Worm (Caenorhabditis elegans): ENCODE data around the gene btb-10.
"Not testable (repeated sequence)": the region's sequence is repeated elsewhere in the genome, so short reads cannot be mapped to it uniquely, and the experiment has no call there.

btb-10 gene

DNA sequence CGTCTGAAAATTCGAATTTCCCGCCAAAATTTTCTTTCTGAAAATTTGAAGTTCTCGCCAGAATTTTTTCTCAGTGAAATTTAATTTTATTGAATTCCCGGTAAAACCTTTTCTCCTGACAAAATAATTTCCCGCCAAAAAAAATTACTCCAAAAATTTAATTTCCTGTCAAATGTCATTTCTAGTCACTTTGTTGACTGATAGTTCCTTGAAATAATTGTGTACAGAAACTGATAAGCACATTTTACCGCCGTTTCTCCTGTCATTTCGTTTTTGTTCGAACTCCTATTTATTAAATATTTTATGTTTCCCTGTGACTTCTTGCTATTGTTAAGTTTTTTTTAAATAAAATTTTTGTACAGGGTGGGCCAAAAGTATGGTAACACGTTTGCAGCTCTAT, 3.3 kb upstream of the btb-10 start:
- no peak for TF ChIP-seq ztf-23 (GFP tag; IDR thresholded peaks at IDR 0.05)
- TF ChIP-seq flt-1 (GFP tag; IDR thresholded peaks at IDR 0.05): no peak
- no peak for TF ChIP-seq klf-2 (GFP tag; conservative IDR thresholded peaks at IDR 0.05)
- no peak for TF ChIP-seq T22C8.4 (GFP tag; IDR thresholded peaks at IDR 0.05)
- TF ChIP-seq cog-1 (tag; optimal IDR thresholded peaks at IDR 0.05): no peak
- TF ChIP-seq ref-1 (GFP tag; conservative IDR thresholded peaks at IDR 0.05): no peak
- TF ChIP-seq tab-1 (GFP tag; IDR thresholded peaks at IDR 0.05): no peak
- TF ChIP-seq med-1 (GFP tag; optimal IDR thresholded peaks at IDR 0.05; ENCODE audit: insufficient read depth): no peak
- TF ChIP-seq ztf-29 (GFP tag; IDR thresholded peaks at IDR 0.05): no peak

DNA sequence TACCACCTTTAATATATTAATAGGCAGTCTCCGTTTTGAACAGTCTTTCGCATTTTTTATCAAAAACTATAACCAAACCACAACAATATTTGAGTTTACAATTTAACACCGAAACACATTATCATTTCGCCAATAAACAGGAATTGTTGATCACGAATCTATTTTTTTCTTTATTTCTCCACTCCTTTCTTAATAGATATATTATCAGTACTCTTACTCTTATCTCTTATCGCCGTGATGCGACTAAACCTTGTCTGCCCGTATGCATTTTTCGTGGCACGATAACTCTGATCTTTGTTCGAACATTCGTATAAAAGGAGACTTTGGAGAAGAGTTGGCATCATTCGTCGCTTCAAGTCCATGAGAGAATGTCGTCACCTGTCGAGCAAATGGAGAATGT, 3.8 kb downstream of the btb-10 start:
- TF ChIP-seq flt-1 (GFP tag; IDR thresholded peaks at IDR 0.05) (no peak), ztf-23 (GFP tag; IDR thresholded peaks at IDR 0.05) (no peak)

DNA sequence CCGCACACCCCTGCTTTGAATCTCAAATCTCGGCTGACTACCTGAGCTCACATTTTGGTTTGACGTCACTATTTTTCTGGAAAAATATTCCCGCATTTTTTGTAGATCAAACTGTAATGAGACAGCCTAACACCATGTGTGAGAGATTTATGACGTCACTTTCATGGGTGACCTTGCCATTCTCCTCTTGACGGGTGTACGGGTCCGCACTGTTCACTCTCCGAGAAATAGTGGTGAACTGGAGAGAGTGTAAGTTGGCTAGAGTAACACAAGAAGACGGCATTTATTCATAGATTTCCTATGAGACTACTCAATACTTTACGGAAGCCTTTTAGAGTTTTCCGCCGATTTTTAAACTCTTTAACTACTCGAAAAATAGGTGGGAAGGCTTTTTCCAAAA, 5.9 kb downstream of the btb-10 start, which contains the start of gene K02E7.7:
Gene K02E7.7, plus strand, starts transcription at position 301 of the 400 bp plus-strand sequence.
- not testable (repeated sequence) for TF ChIP-seq tab-1 (GFP tag; IDR thresholded peaks at IDR 0.05); cog-1 (tag; optimal IDR thresholded peaks at IDR 0.05); med-1 (GFP tag; optimal IDR thresholded peaks at IDR 0.05; ENCODE audit: insufficient read depth)

ce11 chrII:1049849-1050248, 10.8 kb downstream of the btb-10 start, which contains the start of gene fbxb-40:
TSS of gene fbxb-40 (minus strand) at chrII:1049949.
- no peak for TF ChIP-seq klf-2 (GFP tag; conservative IDR thresholded peaks at IDR 0.05)
- peak; percentile 47; the same call in 1 of the 2 replicates for TF ChIP-seq flt-1 (GFP tag; IDR thresholded peaks at IDR 0.05)

DNA sequence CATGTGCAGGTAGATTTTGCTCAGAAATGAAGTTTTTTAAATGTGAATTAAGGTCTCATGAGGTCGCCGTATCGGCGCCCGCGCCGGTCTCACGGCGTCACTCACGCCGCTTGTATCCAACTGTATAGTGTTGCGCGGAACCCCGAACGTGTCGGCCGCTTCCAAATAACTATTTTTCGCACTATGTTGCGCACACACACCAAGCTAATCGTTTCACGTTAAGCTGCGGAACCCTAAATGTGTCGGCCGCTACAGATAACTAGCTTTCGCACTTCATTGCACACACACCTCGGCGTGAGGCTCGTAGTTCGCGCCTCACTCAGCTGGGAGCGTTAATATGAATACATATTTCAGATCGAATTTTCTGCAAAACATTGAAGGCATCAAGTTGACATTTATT, 13.7 kb downstream of the btb-10 start:
- TF ChIP-seq flt-1 (GFP tag; IDR thresholded peaks at IDR 0.05) (no peak), ztf-23 (GFP tag; IDR thresholded peaks at IDR 0.05) (no peak), med-1 (GFP tag; optimal IDR thresholded peaks at IDR 0.05; ENCODE audit: insufficient read depth) (no peak), klf-2 (GFP tag; conservative IDR thresholded peaks at IDR 0.05) (no peak), cog-1 (tag; optimal IDR thresholded peaks at IDR 0.05) (no peak), ref-1 (GFP tag; conservative IDR thresholded peaks at IDR 0.05) (no peak), tab-1 (GFP tag; IDR thresholded peaks at IDR 0.05) (no peak)

DNA sequence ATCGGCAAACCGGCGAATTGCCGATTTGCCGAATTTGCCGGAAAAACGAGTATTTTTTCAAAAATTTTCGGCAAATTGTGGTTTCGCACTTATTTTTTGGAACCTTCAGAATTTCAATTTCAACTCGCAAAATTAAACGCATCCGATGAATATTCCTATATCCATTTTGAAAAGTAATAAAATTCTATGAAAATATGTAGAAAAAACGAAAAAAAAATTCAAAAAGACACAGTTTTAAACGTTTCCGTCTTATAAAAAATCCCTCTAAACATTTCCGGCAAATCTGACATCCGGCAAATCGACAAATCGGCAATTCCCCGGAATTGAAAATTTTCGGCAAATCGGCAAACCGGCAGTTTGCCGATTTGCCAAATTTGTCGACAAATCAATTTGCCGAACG, 14.9 kb downstream of the btb-10 start, which contains the start of gene str-148:
Gene str-148, plus strand, starts transcription at position 301 of the 400 bp plus-strand sequence.
- TF ChIP-seq T22C8.4 (GFP tag; IDR thresholded peaks at IDR 0.05) (no peak), ref-1 (GFP tag; conservative IDR thresholded peaks at IDR 0.05) (no peak), flt-1 (GFP tag; IDR thresholded peaks at IDR 0.05) (no peak), tab-1 (GFP tag; IDR thresholded peaks at IDR 0.05) (no peak), ztf-29 (GFP tag; IDR thresholded peaks at IDR 0.05) (no peak), cog-1 (tag; optimal IDR thresholded peaks at IDR 0.05) (no peak), med-1 (GFP tag; optimal IDR thresholded peaks at IDR 0.05; ENCODE audit: insufficient read depth) (no peak), ztf-23 (GFP tag; IDR thresholded peaks at IDR 0.05) (no peak), klf-2 (GFP tag; conservative IDR thresholded peaks at IDR 0.05) (no peak)

- TF ChIP-seq T22C8.4 (GFP tag; IDR thresholded peaks at IDR 0.05): peak; percentile 58
These were observed 16.7 kb downstream of the btb-10 start, which contains the start of gene fbxb-45 for ce11 chrII:1043932-1044331. TSS of gene fbxb-45 (minus strand) at chrII:1044032.

- TF ChIP-seq ref-1 (GFP tag; conservative IDR thresholded peaks at IDR 0.05) (no peak), flt-1 (GFP tag; IDR thresholded peaks at IDR 0.05) (no peak), T22C8.4 (GFP tag; IDR thresholded peaks at IDR 0.05) (no peak), med-1 (GFP tag; optimal IDR thresholded peaks at IDR 0.05; ENCODE audit: insufficient read depth) (no peak), ztf-23 (GFP tag; IDR thresholded peaks at IDR 0.05) (no peak), cog-1 (tag; optimal IDR thresholded peaks at IDR 0.05) (no peak)
These were observed 18.4 kb downstream of the btb-10 start, which contains the start of gene fbxb-41 for ce11 chrII:1042227-1042626. TSS of gene fbxb-41 (minus strand) at chrII:1042327.

DNA sequence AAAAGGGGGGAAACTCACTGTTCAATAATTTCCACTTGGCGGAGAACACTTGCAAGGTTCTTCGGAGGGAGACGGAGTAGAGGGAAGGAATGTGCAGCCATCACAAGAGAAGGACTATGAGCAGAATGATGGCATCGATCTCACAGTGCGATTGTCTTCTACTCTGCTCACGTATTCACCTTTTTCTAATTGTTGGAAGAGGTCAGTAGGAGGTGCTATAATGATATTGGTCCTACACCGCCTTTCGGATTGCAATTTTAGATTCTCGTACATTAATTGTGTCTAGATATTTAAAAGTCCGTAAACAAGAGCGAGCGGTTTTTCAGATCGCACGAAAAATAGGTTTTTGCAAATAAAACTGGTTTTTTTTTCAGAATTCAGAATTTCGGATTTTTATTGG, 20.1 kb downstream of the btb-10 start, which contains the start of gene fbxb-39:
Gene fbxb-39, minus strand, starts transcription at position 101 of the 400 bp plus-strand sequence.
- TF ChIP-seq ref-1 (GFP tag; conservative IDR thresholded peaks at IDR 0.05) (no peak), tab-1 (GFP tag; IDR thresholded peaks at IDR 0.05) (no peak), med-1 (GFP tag; optimal IDR thresholded peaks at IDR 0.05; ENCODE audit: insufficient read depth) (no peak), klf-2 (GFP tag; conservative IDR thresholded peaks at IDR 0.05) (no peak), ztf-23 (GFP tag; IDR thresholded peaks at IDR 0.05) (no peak), flt-1 (GFP tag; IDR thresholded peaks at IDR 0.05) (no peak), ztf-29 (GFP tag; IDR thresholded peaks at IDR 0.05) (no peak), T22C8.4 (GFP tag; IDR thresholded peaks at IDR 0.05) (no peak), cog-1 (tag; optimal IDR thresholded peaks at IDR 0.05) (no peak)

- TF ChIP-seq cog-1 (tag; optimal IDR thresholded peaks at IDR 0.05) (no peak), tab-1 (GFP tag; IDR thresholded peaks at IDR 0.05) (no peak), ztf-23 (GFP tag; IDR thresholded peaks at IDR 0.05) (no peak), flt-1 (GFP tag; IDR thresholded peaks at IDR 0.05) (no peak), ztf-29 (GFP tag; IDR thresholded peaks at IDR 0.05) (no peak), ref-1 (GFP tag; conservative IDR thresholded peaks at IDR 0.05) (no peak), klf-2 (GFP tag; conservative IDR thresholded peaks at IDR 0.05) (no peak), T22C8.4 (GFP tag; IDR thresholded peaks at IDR 0.05) (no peak), med-1 (GFP tag; optimal IDR thresholded peaks at IDR 0.05; ENCODE audit: insufficient read depth) (no peak)
These were observed 32.0 kb downstream of the btb-10 start, which contains the start of gene math-34 for ce11 chrII:1028602-1029001. TSS of gene math-34 (plus strand) at chrII:1028972.

DNA sequence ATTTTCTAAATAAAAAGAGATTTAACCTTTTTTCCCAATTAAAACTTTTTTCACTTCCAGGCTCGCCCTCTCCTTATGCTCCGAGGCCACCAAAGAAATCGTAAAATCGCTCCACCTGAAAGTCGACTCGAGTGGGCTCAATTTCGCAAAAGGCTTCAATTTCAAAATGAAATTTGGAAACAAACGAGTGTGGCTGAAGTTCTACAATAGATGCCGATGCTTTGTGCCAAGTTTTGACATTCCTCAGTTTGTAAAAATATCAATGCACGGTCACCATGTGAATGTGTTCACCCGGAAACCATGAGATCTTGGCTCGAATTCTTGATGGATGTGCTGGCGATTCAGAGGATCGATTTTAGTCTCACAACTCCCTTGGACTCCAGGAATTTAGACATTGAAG, 33.9 kb downstream of the btb-10 start, which contains the start of gene M01D1.12:
Gene M01D1.12, plus strand, starts transcription at position 301 of the 400 bp plus-strand sequence.
- TF ChIP-seq ref-1 (GFP tag; conservative IDR thresholded peaks at IDR 0.05) (no peak), med-1 (GFP tag; optimal IDR thresholded peaks at IDR 0.05; ENCODE audit: insufficient read depth) (no peak), tab-1 (GFP tag; IDR thresholded peaks at IDR 0.05) (no peak), T22C8.4 (GFP tag; IDR thresholded peaks at IDR 0.05) (no peak), klf-2 (GFP tag; conservative IDR thresholded peaks at IDR 0.05) (no peak), cog-1 (tag; optimal IDR thresholded peaks at IDR 0.05) (no peak), ztf-23 (GFP tag; IDR thresholded peaks at IDR 0.05) (no peak), flt-1 (GFP tag; IDR thresholded peaks at IDR 0.05) (no peak), ztf-29 (GFP tag; IDR thresholded peaks at IDR 0.05) (no peak)

All from whole organism, midembryonic.